Worm (Caenorhabditis elegans): ENCODE results near the gene mob-1.
"Not testable (repeated sequence)": the region's sequence is repeated elsewhere in the genome, so short reads cannot be mapped to it uniquely, and the experiment has no call there.

ce11 chrIV:11828012-11828411, 32.3 kb upstream of the mob-1 start, which contains the start of gene M117.6:
- not testable (repeated sequence) for TF ChIP-seq madf-3 (GFP tag; IDR thresholded peaks at IDR 0.05); ama-1 (optimal IDR thresholded peaks at IDR 0.05); ama-1 (GFP tag; optimal IDR thresholded peaks at IDR 0.05); ceh-79 (tag; optimal IDR thresholded peaks at IDR 0.05); F39B2.1 (GFP tag; IDR thresholded peaks at IDR 0.05); B0035.1 (tag; optimal IDR thresholded peaks at IDR 0.05); nhr-179 (tag; optimal IDR thresholded peaks at IDR 0.05); F52B5.7 (tag; optimal IDR thresholded peaks at IDR 0.05)
